Worm (Caenorhabditis elegans) whole organism, late embryonic: ENCODE results near the gene tag-65.

Experiments used
- F13H6.1 ChIP-seq: sonication (generic microtip); optimal IDR thresholded peaks from 2 replicates; lab custom pipeline; 2016; ENCODE audit warnings: missing genetic modification characterization, missing compliant biosample characterization
- ceh-24 ChIP-seq: sonication (generic microtip); optimal IDR thresholded peaks from 2 replicates; lab custom pipeline; 2016; ENCODE audit warnings: mild to moderate bottlenecking, missing genetic modification characterization, missing compliant biosample characterization
- ceh-34 ChIP-seq: sonication (generic microtip); optimal IDR thresholded peaks from 2 replicates; lab custom pipeline; 2016; ENCODE audit warnings: mild to moderate bottlenecking, missing genetic modification characterization, missing compliant biosample characterization
- ceh-48 ChIP-seq: sonication (generic microtip); optimal IDR thresholded peaks from 2 replicates; lab custom pipeline; 2016; ENCODE audit warnings: missing genetic modification characterization, inconsistent platforms, missing compliant biosample characterization
- dmd-4 ChIP-seq: sonication (generic microtip); optimal IDR thresholded peaks from 2 replicates; lab custom pipeline; 2016; ENCODE audit warnings: borderline replicate concordance, missing genetic modification characterization, missing compliant biosample characterization
- elt-2 ChIP-seq: sonication (generic microtip); optimal IDR thresholded peaks from 2 replicates; lab custom pipeline; 2016; ENCODE audit warnings: missing genetic modification reagents, missing genetic modification characterization, missing compliant biosample characterization
- hlh-6 ChIP-seq: sonication (generic microtip); optimal IDR thresholded peaks from 2 replicates; lab custom pipeline; 2016; ENCODE audit warnings: missing genotype, missing genetic modification characterization, missing compliant biosample characterization
- nfya-1 ChIP-seq: sonication (generic microtip); optimal IDR thresholded peaks from 2 replicates; lab custom pipeline; 2017; ENCODE audit warnings: missing genetic modification characterization, mild to moderate bottlenecking, missing compliant biosample characterization, antibody characterized with exemption, moderate library complexity
- pha-4 ChIP-seq: fragments of 150-350 bp; optimal IDR thresholded peaks from 2 replicates; lab custom pipeline; 2018; ENCODE audit warnings: missing biosample characterization, missing genetic modification reagents, missing genetic modification characterization
- rnt-1 ChIP-seq: sonication (generic microtip); optimal IDR thresholded peaks from 2 replicates; lab custom pipeline; 2016; ENCODE audit warnings: missing genetic modification characterization, missing compliant biosample characterization
- sdc-2 ChIP-seq: sonication (generic microtip); optimal IDR thresholded peaks from 2 replicates; lab custom pipeline; 2016; ENCODE audit warnings: missing genotype, missing genetic modification characterization, missing compliant biosample characterization
- sox-2 ChIP-seq: fragments of 200-800 bp; sonication (Bioruptor generic); IDR thresholded peaks from 2 replicates; pipeline ENCODE4 v1.3.6; 2022; ENCODE audit warnings: missing genetic modification reagents, missing genetic modification characterization, missing compliant biosample characterization
- unc-86 ChIP-seq: sonication (generic microtip); optimal IDR thresholded peaks from 2 replicates; lab custom pipeline; 2016; ENCODE audit warnings: missing genetic modification characterization, missing compliant biosample characterization

DNA sequence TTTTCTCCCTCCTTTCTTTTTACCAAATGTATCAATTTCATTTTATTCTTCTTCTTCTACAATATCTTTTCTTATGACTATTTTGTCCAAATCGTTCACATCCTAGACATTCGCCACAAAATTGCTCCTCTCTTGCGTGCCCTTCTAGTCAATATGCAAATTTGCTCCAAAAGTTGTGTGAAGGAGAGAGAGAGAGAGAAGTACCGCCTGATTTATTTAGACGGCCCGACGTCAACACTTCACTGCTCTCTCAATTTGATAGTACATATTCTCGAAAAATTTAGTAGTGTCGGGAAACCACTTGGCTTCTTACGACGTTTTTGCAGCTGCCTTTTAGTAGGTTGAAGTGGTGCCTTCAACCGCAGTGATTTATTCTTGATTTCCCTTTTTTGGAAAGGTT, 8.1 kb upstream of the tag-65 start:
- TF ChIP-seq sox-2 (GFP tag; lab: Robert Waterston, UW) (no peak), sdc-2 (tag; lab: Kevin White, UChicago) (no peak), ceh-24 (tag; lab: Kevin White, UChicago) (no peak), ceh-48 (tag; lab: Kevin White, UChicago) (no peak), rnt-1 (tag; lab: Kevin White, UChicago) (no peak), F13H6.1 (tag; lab: Kevin White, UChicago) (no peak), pha-4 (tag; lab: Kevin White, UChicago) (no peak), elt-2 (no peak), ceh-34 (tag; lab: Kevin White, UChicago) (no peak), hlh-6 (tag; lab: Kevin White, UChicago) (no peak), nfya-1 (tag; lab: Kevin White, UChicago) (no peak), unc-86 (tag; lab: Kevin White, UChicago) (no peak), dmd-4 (tag; lab: Kevin White, UChicago) (no peak)
